Worm (Caenorhabditis elegans): ENCODE data around the gene unc-58.

DNA sequence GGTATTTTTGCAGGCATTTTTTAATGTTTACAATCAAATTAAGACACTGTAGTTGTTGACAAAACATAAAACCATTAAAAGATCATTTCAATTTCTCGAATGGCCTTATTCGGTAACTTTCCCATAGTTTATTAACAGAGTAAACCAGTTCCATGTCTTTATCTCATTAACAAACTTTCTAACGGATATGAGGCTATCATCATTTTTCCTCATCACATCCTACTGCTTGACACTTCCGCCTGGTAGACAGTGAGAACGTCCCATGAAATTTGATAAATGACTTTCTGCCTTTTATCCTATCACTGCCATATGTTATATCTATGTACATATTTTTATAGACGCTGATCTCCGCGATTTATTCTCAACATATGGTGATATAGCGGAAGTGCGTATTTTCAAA lies 37.6 kb upstream of the unc-58 start:
- TF ChIP-seq ztf-11 (tag; optimal IDR thresholded peaks at IDR 0.05) (no peak), nhr-237 (tag; optimal IDR thresholded peaks at IDR 0.05) (no peak), nhr-77 (tag; optimal IDR thresholded peaks at IDR 0.05) (no peak), nhr-25 (tag; optimal IDR thresholded peaks at IDR 0.05; ENCODE audit: borderline replicate concordance, insufficient read depth) (no peak), egl-27 (tag; optimal IDR thresholded peaks at IDR 0.05) (no peak)

Data from whole organism, L4 larva.